Fruit fly (Drosophila melanogaster): Measurements from ENCODE around the gene Pmvk.

Gene Pmvk

DNA sequence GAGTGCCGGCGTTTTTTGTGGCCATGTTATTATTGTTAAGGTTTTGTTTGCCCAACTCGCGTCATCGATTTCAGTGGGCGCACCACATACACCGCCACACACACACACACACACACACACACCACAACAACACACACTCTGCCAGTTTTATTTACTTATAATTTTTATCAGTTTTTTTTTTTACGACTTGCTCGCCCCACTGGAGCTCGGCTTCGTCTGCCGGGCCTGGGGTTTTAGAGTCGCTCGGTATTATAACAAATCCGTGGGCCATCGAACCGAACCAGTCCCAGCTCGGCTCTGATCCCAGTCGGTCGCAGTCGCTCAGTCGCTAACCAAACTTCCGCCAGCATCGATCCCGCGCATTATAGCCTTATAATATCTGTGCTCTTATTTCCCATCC, 30.7 kb downstream of the Pmvk start:
- TF ChIP-seq CG8281 (tag; optimal IDR thresholded peaks at IDR 0.05) (no peak), CG12659 (GFP tag; optimal IDR thresholded peaks at IDR 0.05) (no peak), CG31365 (tag; optimal IDR thresholded peaks at IDR 0.05) (no peak), CG10565 (GFP tag; optimal IDR thresholded peaks at IDR 0.05) (no peak), org-1 (GFP tag; optimal IDR thresholded peaks at IDR 0.05) (no peak), Fer2 (tag; optimal IDR thresholded peaks at IDR 0.05) (no peak), insv (GFP tag; optimal IDR thresholded peaks at IDR 0.05) (no peak), da (GFP tag; optimal IDR thresholded peaks at IDR 0.05) (no peak), CG2712 (tag; optimal IDR thresholded peaks at IDR 0.05) (no peak), CG17361 (GFP tag; IDR thresholded peaks at IDR 0.05) (no peak), kni (GFP tag; optimal IDR thresholded peaks at IDR 0.05) (peak; percentile 88), CG18262 (tag; optimal IDR thresholded peaks at IDR 0.05) (no peak), ham (GFP tag; IDR thresholded peaks at IDR 0.05) (no peak), sens-2 (GFP tag; IDR thresholded peaks at IDR 0.05) (no peak), dimm (GFP tag; IDR thresholded peaks at IDR 0.05) (no peak), Side (GFP tag; optimal IDR thresholded peaks at IDR 0.05) (peak; percentile 31), CG8924 (tag; optimal IDR thresholded peaks at IDR 0.05) (no peak), ken (GFP tag; IDR thresholded peaks at IDR 0.05) (no peak), Bgb (GFP tag; IDR thresholded peaks at IDR 0.05; ENCODE audit: partially characterized antibody) (no peak), abd-A (tag; optimal IDR thresholded peaks at IDR 0.05) (peak; percentile 84), CG43689 (GFP tag; IDR thresholded peaks at IDR 0.05) (no peak), nom (GFP tag; optimal IDR thresholded peaks at IDR 0.05) (peak; percentile 78), run (tag; optimal IDR thresholded peaks at IDR 0.05) (no peak), CG8359 (GFP tag; optimal IDR thresholded peaks at IDR 0.05; ENCODE audit: borderline replicate concordance) (no peak), CG5180 (GFP tag; optimal IDR thresholded peaks at IDR 0.05) (peak; percentile 92), ssp (GFP tag; IDR thresholded peaks at IDR 0.05) (no peak), Ravus (GFP tag; IDR thresholded peaks at IDR 0.05) (no peak), maf-S (GFP tag; optimal IDR thresholded peaks at IDR 0.05) (no peak), unc-4 (GFP tag; IDR thresholded peaks at IDR 0.05; ENCODE audit: partially characterized antibody) (no peak), bowl (GFP tag; IDR thresholded peaks at IDR 0.05) (no peak), CG12769 (tag; optimal IDR thresholded peaks at IDR 0.05) (no peak), corto (GFP tag; optimal IDR thresholded peaks at IDR 0.05) (peak; percentile 35), CG14667 (GFP tag; IDR thresholded peaks at IDR 0.05) (no peak), Elba2 (GFP tag; optimal IDR thresholded peaks at IDR 0.05) (no peak), lmd (GFP tag; IDR thresholded peaks at IDR 0.05) (no peak), Dp (GFP tag; optimal IDR thresholded peaks at IDR 0.05) (no peak), Jarid2 (GFP tag; optimal IDR thresholded peaks at IDR 0.05) (peak; percentile 81), croc (GFP tag; conservative IDR thresholded peaks at IDR 0.05) (no peak), chinmo (GFP tag; IDR thresholded peaks at IDR 0.05; ENCODE audit: partially characterized antibody) (peak; percentile 88; the same call in 2 of the 4 replicates), nerfin-2 (GFP tag; IDR thresholded peaks at IDR 0.05; ENCODE audit: partially characterized antibody) (no peak), CG9437 (GFP tag; optimal IDR thresholded peaks at IDR 0.05) (no peak), CkIIα-i1 (GFP tag; IDR thresholded peaks at IDR 0.05) (no peak), CG7357 (GFP tag; IDR thresholded peaks at IDR 0.05) (no peak), CG7963 (GFP tag; IDR thresholded peaks at IDR 0.05; ENCODE audit: partially characterized antibody) (no peak), exex (tag; optimal IDR thresholded peaks at IDR 0.05) (no peak), Doc2 (GFP tag; IDR thresholded peaks at IDR 0.05) (no peak), C15 (GFP tag; IDR thresholded peaks at IDR 0.05) (0 out of 3 replicates have a peak, but pooled peaks have one; percentile 36), CG1602 (GFP tag; optimal IDR thresholded peaks at IDR 0.05) (no peak), psq (GFP tag; optimal IDR thresholded peaks at IDR 0.05) (no peak), Taf1 (GFP tag; IDR thresholded peaks at IDR 0.05) (no peak), CG1529 (GFP tag; optimal IDR thresholded peaks at IDR 0.05) (no peak)

Data from whole organism, embryonic.